Worm (Caenorhabditis elegans) whole organism, L1 larva: ENCODE results near the gene hsd-2.

Experiments used
- C04F5.9 ChIP-seq: sonication (generic microtip); optimal IDR thresholded peaks from 2 replicates; lab custom pipeline; 2016; ENCODE audit warnings: missing genetic modification characterization, missing compliant biosample characterization
- C34B4.2 ChIP-seq: sonication (generic microtip); optimal IDR thresholded peaks from 2 replicates; lab custom pipeline; 2017; ENCODE audit warnings: mild to moderate bottlenecking, missing genetic modification characterization, missing compliant biosample characterization
- Y116A8C.19 ChIP-seq: sonication (generic microtip); optimal IDR thresholded peaks from 2 replicates; lab custom pipeline; 2016; ENCODE audit warnings: missing compliant biosample characterization, missing genetic modification characterization, borderline replicate concordance
- alr-1 ChIP-seq: fragments of 200-800 bp; sonication (Bioruptor generic); optimal IDR thresholded peaks from 2 replicates; lab custom pipeline; 2018; ENCODE audit warnings: borderline replicate concordance, mild to moderate bottlenecking, missing genetic modification characterization, missing compliant biosample characterization
- blmp-1 ChIP-seq: fragments of 150-350 bp; optimal IDR thresholded peaks from 2 replicates; lab custom pipeline; 2014; ENCODE audit warnings: missing biosample characterization, missing genetic modification characterization
- ceh-63 ChIP-seq: fragments of 200-800 bp; sonication (Bioruptor generic); optimal IDR thresholded peaks from 2 replicates; lab custom pipeline; 2018; ENCODE audit warnings: mild to moderate bottlenecking, missing genetic modification characterization, missing compliant biosample characterization
- ceh-8 ChIP-seq: fragments of 200-800 bp; sonication (Bioruptor generic); optimal IDR thresholded peaks from 2 replicates; lab custom pipeline; 2018; ENCODE audit warnings: mild to moderate bottlenecking, missing genetic modification characterization, moderate library complexity, missing compliant biosample characterization
- ceh-88 ChIP-seq: fragments of 200-800 bp; sonication (Bioruptor generic); IDR thresholded peaks from 2 replicates; pipeline ENCODE4 v1.3.6; 2022; ENCODE audit warnings: missing genetic modification characterization, missing compliant biosample characterization
- ceh-90 ChIP-seq: sonication (generic microtip); optimal IDR thresholded peaks from 2 replicates; lab custom pipeline; 2016; ENCODE audit warnings: missing genetic modification characterization, missing compliant biosample characterization
- ces-1 ChIP-seq: fragments of 150-350 bp; optimal IDR thresholded peaks from 2 replicates; lab custom pipeline; 2014; ENCODE audit warnings: missing biosample characterization, missing genetic modification reagents, missing genetic modification characterization
- efl-3 ChIP-seq: fragments of 200-800 bp; sonication (Bioruptor generic); optimal IDR thresholded peaks from 2 replicates; lab custom pipeline; 2018; ENCODE audit warnings: mild to moderate bottlenecking, missing genetic modification characterization, missing compliant biosample characterization
- egl-13 ChIP-seq: sonication (generic microtip); optimal IDR thresholded peaks from 2 replicates; lab custom pipeline; 2016; ENCODE audit warnings: missing genotype, missing genetic modification reagents, missing genetic modification characterization, missing compliant biosample characterization
- elt-2 ChIP-seq: sonication (generic microtip); optimal IDR thresholded peaks from 2 replicates; lab custom pipeline; 2016; ENCODE audit warnings: missing genetic modification characterization, mild to moderate bottlenecking, inconsistent platforms, missing compliant biosample characterization, missing genetic modification reagents
- ets-5 ChIP-seq: fragments of 200-800 bp; sonication (Bioruptor generic); IDR thresholded peaks from 2 replicates; pipeline ENCODE4 v1.3.6; 2022; ENCODE audit warnings: missing genetic modification characterization, missing compliant biosample characterization
- hpl-2 ChIP-seq: fragments of 150-350 bp; optimal IDR thresholded peaks from 2 replicates; lab custom pipeline; 2014; ENCODE audit warnings: missing biosample characterization, missing genetic modification reagents, missing genetic modification characterization
- isw-1 ChIP-seq: fragments of 200-800 bp; sonication (Bioruptor generic); IDR thresholded peaks from 2 replicates; pipeline ENCODE4 v1.3.6; 2022; ENCODE audit warnings: missing genetic modification characterization, missing compliant biosample characterization
- jun-1 ChIP-seq: fragments of 150-350 bp; optimal IDR thresholded peaks from 2 replicates; lab custom pipeline; 2014; ENCODE audit warnings: missing biosample characterization, missing genetic modification reagents, missing genetic modification characterization
- lin-35 ChIP-seq, 2 experiments: fragments of 150-350 bp; optimal IDR thresholded peaks; 2 replicates each; lab custom pipeline; 2014; ENCODE audit warnings: missing biosample characterization in 2 of 2, missing genetic modification characterization in 2 of 2, missing genetic modification reagents in 2 of 2
- mef-2 ChIP-seq: fragments of 150-350 bp; optimal IDR thresholded peaks from 2 replicates; lab custom pipeline; 2014; ENCODE audit warnings: missing biosample characterization, missing genetic modification characterization
- nhr-11 ChIP-seq: fragments of 150-350 bp; optimal IDR thresholded peaks from 2 replicates; lab custom pipeline; 2014; ENCODE audit warnings: missing biosample characterization, missing genetic modification characterization
- nhr-12 ChIP-seq: sonication (generic microtip); optimal IDR thresholded peaks from 2 replicates; lab custom pipeline; 2017; ENCODE audit warnings: missing biosample characterization, missing genetic modification characterization
- nhr-19 ChIP-seq: fragments of 200-800 bp; sonication (Bioruptor generic); conservative IDR thresholded peaks from 2 replicates; pipeline ENCODE4 v1.3.6; 2022; ENCODE audit warnings: missing genetic modification characterization, missing compliant biosample characterization
- nhr-28 ChIP-seq: fragments of 150-350 bp; optimal IDR thresholded peaks from 2 replicates; lab custom pipeline; 2014; ENCODE audit warnings: missing biosample characterization, missing genetic modification characterization
- nhr-76 ChIP-seq: sonication (generic microtip); optimal IDR thresholded peaks from 2 replicates; lab custom pipeline; 2017; ENCODE audit warnings: missing biosample characterization, missing genetic modification characterization
- nhr-84 ChIP-seq: sonication (generic microtip); optimal IDR thresholded peaks from 2 replicates; lab custom pipeline; 2017; ENCODE audit warnings: missing biosample characterization, missing genetic modification characterization
- nhr-85 ChIP-seq: sonication (generic microtip); peaks from one replicate; lab custom pipeline; 2016; ENCODE audit warnings: missing genetic modification characterization, inconsistent platforms, missing compliant biosample characterization
- pax-3 ChIP-seq: fragments of 200-800 bp; sonication (Bioruptor generic); optimal IDR thresholded peaks from 2 replicates; lab custom pipeline; 2018; ENCODE audit warnings: mild to moderate bottlenecking, missing genetic modification characterization, moderate library complexity, missing compliant biosample characterization
- pqm-1 ChIP-seq: sonication (generic microtip); optimal IDR thresholded peaks from 3 replicates; lab custom pipeline; 2017; ENCODE audit warnings: missing biosample characterization, missing genetic modification characterization
- snpc-4 ChIP-seq: fragments of 150-350 bp; optimal IDR thresholded peaks from 2 replicates; lab custom pipeline; 2014; ENCODE audit warnings: missing biosample characterization, missing genetic modification characterization
- snu-23 ChIP-seq: sonication (generic microtip); optimal IDR thresholded peaks from 2 replicates; lab custom pipeline; 2016; ENCODE audit warnings: missing genetic modification characterization, missing compliant biosample characterization
- sup-37 ChIP-seq: fragments of 200-800 bp; sonication (Bioruptor generic); optimal IDR thresholded peaks from 2 replicates; lab custom pipeline; 2018; ENCODE audit warnings: mild to moderate bottlenecking, missing genetic modification characterization, missing compliant biosample characterization
- unc-130 ChIP-seq: fragments of 150-350 bp; optimal IDR thresholded peaks from 2 replicates; lab custom pipeline; 2017; ENCODE audit warnings: missing biosample characterization, missing genetic modification characterization, inconsistent platforms
- unc-62 ChIP-seq: fragments of 150-350 bp; optimal IDR thresholded peaks from 2 replicates; lab custom pipeline; 2014; ENCODE audit warnings: missing biosample characterization, missing genetic modification reagents, missing genetic modification characterization
- vab-15 ChIP-seq: sonication (generic microtip); optimal IDR thresholded peaks from 2 replicates; lab custom pipeline; 2017; ENCODE audit warnings: missing genotype, mild to moderate bottlenecking, missing genetic modification characterization, missing compliant biosample characterization
- ztf-11 ChIP-seq, 2 experiments: sonication (generic microtip); optimal IDR thresholded peaks; 2 replicates each; lab custom pipeline; 2016 to 2017; ENCODE audit warnings: missing genetic modification characterization in 2 of 2, missing biosample characterization in 1 of 2, missing compliant biosample characterization in 1 of 2

hsd-2 gene

ce11 chrX:5037673-5038072 is 32.6 kb downstream of the hsd-2 start, which contains the start of gene ZC449.5:
Gene ZC449.5, minus strand, starts transcription at chrX:5037773.
- TF ChIP-seq hpl-2 (GFP tag; lab: Kevin White, UChicago), result no peak
- no peak for TF ChIP-seq pax-3
- no peak for TF ChIP-seq snpc-4 (tag; lab: Kevin White, UChicago)
- TF ChIP-seq vab-15 (tag; lab: Kevin White, UChicago), result no peak
- TF ChIP-seq sup-37 (GFP tag; lab: Kevin White, UChicago), result no peak
- no peak for TF ChIP-seq pqm-1 (tag; lab: Kevin White, UChicago)
- no peak for TF ChIP-seq nhr-84 (tag; lab: Kevin White, UChicago)
- no peak for TF ChIP-seq snu-23 (GFP tag; lab: Kevin White, UChicago)
- TF ChIP-seq ceh-8 (GFP tag; lab: Kevin White, UChicago), result no peak
- no peak for TF ChIP-seq ceh-90 (tag; lab: Kevin White, UChicago)
- TF ChIP-seq ceh-88 (GFP tag; lab: Robert Waterston, UW), result no peak
- TF ChIP-seq mef-2, result no peak
- TF ChIP-seq ets-5 (GFP tag; lab: Robert Waterston, UW), result no peak
- no peak for TF ChIP-seq ces-1 (GFP tag; lab: Kevin White, UChicago)

DNA sequence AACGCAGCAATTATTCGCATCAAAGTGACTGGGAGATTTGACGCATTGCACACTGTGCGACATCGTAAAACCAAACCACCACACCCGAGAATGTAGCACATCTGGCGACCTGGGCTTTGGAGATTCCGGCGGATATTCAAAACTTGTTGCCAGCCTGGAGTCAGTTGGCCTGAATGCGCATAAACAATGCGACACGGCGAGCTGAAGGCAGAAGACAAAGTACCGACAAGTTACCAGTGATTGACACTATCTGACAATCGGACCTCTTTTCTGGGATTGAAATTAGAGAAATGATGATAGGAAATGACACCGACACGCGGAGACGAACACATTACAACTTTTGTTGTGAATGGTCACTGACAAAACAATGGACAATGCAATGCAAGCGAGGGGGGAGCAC is 33.8 kb downstream of the hsd-2 start:
- TF ChIP-seq nhr-28 (tag; lab: Kevin White, UChicago), result no peak

DNA sequence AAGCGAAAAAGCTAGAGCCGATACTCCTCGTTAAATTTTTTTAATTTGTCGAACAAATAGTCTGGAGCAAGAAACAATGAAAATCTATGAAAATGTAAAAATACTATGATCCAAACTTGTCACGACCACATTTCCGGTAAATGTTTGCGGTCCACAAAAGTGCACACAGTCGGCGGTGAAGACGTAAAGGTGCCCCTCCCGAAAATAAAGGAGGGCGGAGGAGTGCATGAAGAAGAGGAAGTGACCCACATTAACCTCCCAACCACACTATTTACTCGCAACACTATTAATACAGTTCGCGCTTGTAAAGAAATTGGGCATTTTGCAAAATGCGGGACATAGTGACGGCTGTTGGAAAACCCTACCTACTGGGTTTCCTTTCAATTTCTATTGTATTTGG is 35.0 kb downstream of the hsd-2 start:
- TF ChIP-seq ceh-8 (GFP tag; lab: Kevin White, UChicago), result no peak
- no peak for TF ChIP-seq snu-23 (GFP tag; lab: Kevin White, UChicago)
- no peak for TF ChIP-seq C04F5.9 (tag; lab: Kevin White, UChicago)
- TF ChIP-seq ets-5 (GFP tag; lab: Robert Waterston, UW), result no peak
- TF ChIP-seq blmp-1 (tag; lab: Kevin White, UChicago), result no peak
- TF ChIP-seq nhr-19 (GFP tag; lab: Robert Waterston, UW), result no peak
- TF ChIP-seq nhr-85, result no peak
- no peak for TF ChIP-seq alr-1 (tag; lab: Kevin White, UChicago)
- no peak for TF ChIP-seq elt-2 (tag; lab: Kevin White, UChicago)
- TF ChIP-seq efl-3 (GFP tag; lab: Kevin White, UChicago), result no peak
- no peak for TF ChIP-seq ceh-63 (GFP tag; lab: Kevin White, UChicago)
- no peak for TF ChIP-seq ceh-90 (tag; lab: Kevin White, UChicago)
- TF ChIP-seq isw-1 (GFP tag; lab: Robert Waterston, UW), result no peak
- no peak for TF ChIP-seq mef-2
- no peak for TF ChIP-seq unc-130 (tag; lab: Kevin White, UChicago)
- TF ChIP-seq nhr-11 (tag; lab: Kevin White, UChicago), result no peak
- TF ChIP-seq jun-1 (tag; lab: Kevin White, UChicago), result no peak
- no peak for TF ChIP-seq unc-62 (GFP tag; lab: Kevin White, UChicago)
- TF ChIP-seq ceh-88 (GFP tag; lab: Robert Waterston, UW), result no peak
- TF ChIP-seq lin-35 (GFP tag; optimal IDR thresholded peaks at IDR 0.05; lab: Kevin White, UChicago), result no peak

ce11 chrX:5043887-5044286 is 38.8 kb downstream of the hsd-2 start, which contains the start of gene Y64H9A.2:
Gene Y64H9A.2, plus strand, starts transcription at chrX:5043976.
- TF ChIP-seq blmp-1 (tag; lab: Kevin White, UChicago) (peak; percentile 91), C34B4.2 (tag; lab: Kevin White, UChicago) (no peak), egl-13 (no peak), nhr-12 (tag; lab: Kevin White, UChicago) (no peak), mef-2 (no peak), nhr-76 (tag; lab: Kevin White, UChicago) (no peak), Y116A8C.19 (tag; lab: Kevin White, UChicago) (no peak)

DNA sequence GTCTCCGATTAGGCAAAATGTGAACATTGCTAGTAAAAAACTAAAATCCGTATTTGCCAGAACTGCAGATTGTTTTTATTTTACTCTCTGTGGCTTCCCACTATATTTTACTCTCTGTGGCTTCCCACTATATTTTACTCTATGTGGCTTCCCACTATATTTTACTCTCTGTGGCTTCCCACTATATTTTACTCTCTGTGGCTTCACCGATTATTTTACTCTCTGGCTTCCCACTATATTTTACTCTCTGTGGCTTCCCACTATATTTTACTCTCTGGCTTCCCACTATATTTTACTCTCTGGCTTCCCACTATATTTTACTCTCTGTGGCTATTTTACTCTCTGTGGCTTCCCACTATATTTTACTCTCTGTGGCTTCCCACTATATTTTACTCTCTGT is 51.2 kb downstream of the hsd-2 start:
- peak in 1 of 2 experiments; percentile 21 for TF ChIP-seq ztf-11 (tag; optimal IDR thresholded peaks at IDR 0.05; lab: Kevin White, UChicago)
- peak; percentile 81 for TF ChIP-seq ceh-8 (GFP tag; lab: Kevin White, UChicago)
